Fruit fly (Drosophila melanogaster): Measurements from ENCODE around the gene CG7991.
A peak's percentile ranks its signal among the peaks of the same experiment; 100 is the strongest.

The CG7991 gene

DNA sequence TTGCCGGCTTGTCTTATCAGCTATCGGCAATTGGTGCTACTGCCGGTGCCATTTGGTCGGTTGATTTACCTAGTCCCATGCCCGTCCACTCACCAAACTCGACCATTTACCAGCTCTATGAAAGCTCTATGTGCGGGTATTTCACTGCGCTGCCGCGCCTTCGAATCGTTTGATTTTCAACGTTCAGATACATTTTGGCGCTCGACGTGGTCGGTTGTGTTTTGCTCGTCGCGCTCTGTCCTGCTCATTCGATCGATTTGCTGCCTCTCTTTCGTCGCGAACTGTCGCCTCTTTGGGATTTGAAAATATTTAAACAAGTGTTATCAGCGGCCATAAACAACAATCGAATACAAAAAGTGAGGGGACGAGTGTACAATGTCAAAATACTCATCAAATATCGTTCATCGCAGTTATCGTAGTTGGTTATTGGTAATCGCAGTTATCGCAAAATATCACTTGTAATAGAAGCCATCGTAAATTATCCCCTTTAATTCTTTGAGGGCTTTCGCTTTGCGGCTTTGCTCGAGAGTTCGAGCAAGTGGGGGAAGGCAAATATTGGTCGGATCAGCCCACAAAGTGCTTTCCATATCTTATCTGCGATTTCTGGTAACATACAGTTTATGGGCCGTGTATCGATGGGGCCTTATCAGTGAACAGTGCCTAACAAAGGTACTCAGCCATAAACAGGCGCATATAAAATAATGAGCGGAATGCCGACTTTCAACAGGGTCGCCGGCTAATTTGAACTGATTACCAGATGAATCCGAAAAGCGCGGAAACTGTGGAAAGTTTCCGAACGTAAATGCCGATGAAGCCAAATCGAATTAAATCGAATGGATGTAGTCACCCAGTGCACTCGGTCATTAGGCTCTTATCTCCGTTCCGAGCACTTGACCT lies 67.4 kb downstream of the CG7991 start:
- TF ChIP-seq woc (GFP tag; optimal IDR thresholded peaks at IDR 0.05) (peak; percentile 0), Sp1 (GFP tag; optimal IDR thresholded peaks at IDR 0.05) (peak; percentile 1), Rel (GFP tag; optimal IDR thresholded peaks at IDR 0.05) (no peak), Rel (tag; optimal IDR thresholded peaks at IDR 0.05) (peak; percentile 23), brk (GFP tag; optimal IDR thresholded peaks at IDR 0.05) (no peak), Jra (GFP tag; optimal IDR thresholded peaks at IDR 0.05) (no peak), sage (GFP tag; optimal IDR thresholded peaks at IDR 0.05) (no peak), Dif (GFP tag; optimal IDR thresholded peaks at IDR 0.05; ENCODE audit: partially characterized antibody) (peak; percentile 46), foxo (GFP tag; optimal IDR thresholded peaks at IDR 0.05) (no peak)

dm6 chr3L:1742552-1743097 lies 68.1 kb downstream of the CG7991 start:
- no peak for TF ChIP-seq usp (GFP tag; optimal IDR thresholded peaks at IDR 0.05)
- TF ChIP-seq brk (GFP tag; optimal IDR thresholded peaks at IDR 0.05), result no peak
- no peak for TF ChIP-seq sage (GFP tag; optimal IDR thresholded peaks at IDR 0.05)
- peak; percentile 32 for TF ChIP-seq Hnf4 (GFP tag; optimal IDR thresholded peaks at IDR 0.05)
- peak; percentile 46 for TF ChIP-seq Hr83 (GFP tag; optimal IDR thresholded peaks at IDR 0.05; ENCODE audit: poor library complexity, severe bottlenecking)
- TF ChIP-seq rgr (GFP tag; optimal IDR thresholded peaks at IDR 0.05), result no peak
- no peak for TF ChIP-seq N (GFP tag; optimal IDR thresholded peaks at IDR 0.05)
- no peak for TF ChIP-seq h (GFP tag; optimal IDR thresholded peaks at IDR 0.05)

- TF ChIP-seq dl (GFP tag; optimal IDR thresholded peaks at IDR 0.05; ENCODE audit: insufficient read depth in 1 of 2, partially characterized antibody in 2 of 2), result no peak
- TF ChIP-seq Vsx2 (GFP tag; optimal IDR thresholded peaks at IDR 0.05; ENCODE audit: partially characterized antibody), result no peak
- TF ChIP-seq usp (GFP tag; optimal IDR thresholded peaks at IDR 0.05), result no peak
- TF ChIP-seq foxo (GFP tag; optimal IDR thresholded peaks at IDR 0.05), result no peak
- TF ChIP-seq GATAd (GFP tag; optimal IDR thresholded peaks at IDR 0.05), result no peak
- TF ChIP-seq Jra (GFP tag; optimal IDR thresholded peaks at IDR 0.05), result no peak
- no peak for TF ChIP-seq Dif (GFP tag; optimal IDR thresholded peaks at IDR 0.05; ENCODE audit: partially characterized antibody)
- TF ChIP-seq CG32264 (GFP tag; optimal IDR thresholded peaks at IDR 0.05), result no peak
- TF ChIP-seq brk (GFP tag; optimal IDR thresholded peaks at IDR 0.05), result no peak
- TF ChIP-seq Mio (GFP tag; optimal IDR thresholded peaks at IDR 0.05), result no peak
- no peak for TF ChIP-seq CG9705 (GFP tag; optimal IDR thresholded peaks at IDR 0.05)
- TF ChIP-seq Hr83 (GFP tag; optimal IDR thresholded peaks at IDR 0.05; ENCODE audit: poor library complexity, severe bottlenecking), result no peak
- TF ChIP-seq sage (GFP tag; optimal IDR thresholded peaks at IDR 0.05), result no peak
Observed at dm6 chr3L:1745432-1745831, 70.9 kb downstream of the CG7991 start.

- peak; percentile 99 for TF ChIP-seq rgr (GFP tag; optimal IDR thresholded peaks at IDR 0.05)
- peak; percentile 99 for TF ChIP-seq dmrt93B (GFP tag; optimal IDR thresholded peaks at IDR 0.05)
- TF ChIP-seq Dfd (GFP tag; optimal IDR thresholded peaks at IDR 0.05), result no peak
- TF ChIP-seq CG32264 (GFP tag; optimal IDR thresholded peaks at IDR 0.05), result peak; percentile 99
- no peak for TF ChIP-seq Abd-B (GFP tag; optimal IDR thresholded peaks at IDR 0.05)
- peak; percentile 99 for TF ChIP-seq CG9705 (GFP tag; optimal IDR thresholded peaks at IDR 0.05)
- TF ChIP-seq Sp1 (GFP tag; optimal IDR thresholded peaks at IDR 0.05), result peak; percentile 99
- TF ChIP-seq dl (GFP tag; optimal IDR thresholded peaks at IDR 0.05; ENCODE audit: insufficient read depth in 1 of 2, partially characterized antibody in 2 of 2), result no peak
- peak; percentile 94 for TF ChIP-seq GATAd (GFP tag; optimal IDR thresholded peaks at IDR 0.05)
- peak; percentile 98 for TF ChIP-seq Jra (GFP tag; optimal IDR thresholded peaks at IDR 0.05)
- peak; percentile 99 for TF ChIP-seq fru (GFP tag; optimal IDR thresholded peaks at IDR 0.05)
- peak; percentile 97 for TF ChIP-seq psq (GFP tag; optimal IDR thresholded peaks at IDR 0.05)
- peak; percentile 99 for TF ChIP-seq br (GFP tag; optimal IDR thresholded peaks at IDR 0.05)
- peak; percentile 95 for TF ChIP-seq Hr83 (GFP tag; optimal IDR thresholded peaks at IDR 0.05; ENCODE audit: poor library complexity, severe bottlenecking)
- peak; percentile 99 for TF ChIP-seq ey (GFP tag; optimal IDR thresholded peaks at IDR 0.05)
- peak; percentile 4 for TF ChIP-seq Dif (GFP tag; optimal IDR thresholded peaks at IDR 0.05; ENCODE audit: partially characterized antibody)
- no peak for TF ChIP-seq N (GFP tag; optimal IDR thresholded peaks at IDR 0.05)
- TF ChIP-seq Myc (optimal IDR thresholded peaks at IDR 0.05), result no peak
- no peak for TF ChIP-seq tai (GFP tag; optimal IDR thresholded peaks at IDR 0.05)
- peak; percentile 88 for TF ChIP-seq Mio (GFP tag; optimal IDR thresholded peaks at IDR 0.05)
- peak; percentile 33 for TF ChIP-seq jim (GFP tag; optimal IDR thresholded peaks at IDR 0.05)
- TF ChIP-seq dsf (GFP tag; optimal IDR thresholded peaks at IDR 0.05; ENCODE audit: borderline replicate concordance), result peak; percentile 94
- no peak for TF ChIP-seq pan (optimal IDR thresholded peaks at IDR 0.05)
- peak; percentile 98 for TF ChIP-seq woc (GFP tag; optimal IDR thresholded peaks at IDR 0.05)
- TF ChIP-seq HLH106 (tag; optimal IDR thresholded peaks at IDR 0.05), result peak; percentile 100
- peak; percentile 99 for TF ChIP-seq sage (GFP tag; optimal IDR thresholded peaks at IDR 0.05)
- peak; percentile 96 to 100 for TF ChIP-seq foxo (GFP tag; optimal IDR thresholded peaks at IDR 0.05)
- peak; percentile 99 for TF ChIP-seq OdsH (GFP tag; optimal IDR thresholded peaks at IDR 0.05)
- peak; percentile 100 for TF ChIP-seq h (GFP tag; optimal IDR thresholded peaks at IDR 0.05)
- peak; percentile 99 for TF ChIP-seq Hnf4 (GFP tag; optimal IDR thresholded peaks at IDR 0.05)
- peak; percentile 97 for TF ChIP-seq Rel (GFP tag; optimal IDR thresholded peaks at IDR 0.05)
- peak; percentile 93 for TF ChIP-seq Rel (tag; optimal IDR thresholded peaks at IDR 0.05)
- peak; percentile 99 for TF ChIP-seq sv (GFP tag; optimal IDR thresholded peaks at IDR 0.05)
Observed at dm6 chr3L:1746338-1747199, 72.1 kb downstream of the CG7991 start, which contains the start of gene CG13921. Gene CG13921 (plus strand): TSS chr3L:1746907.
